Worm (Caenorhabditis elegans) whole organism, L4/young adult: Measurements from ENCODE around the gene Y116A8C.465.

Experiments used
- W03F9.2 ChIP-seq: fragments of 150-350 bp; optimal IDR thresholded peaks from 2 replicates; lab custom pipeline; 2014; ENCODE audit warnings: missing biosample characterization, missing genetic modification characterization
- dao-5 ChIP-seq: sonication (generic microtip); optimal IDR thresholded peaks from 2 replicates; lab custom pipeline; 2016; ENCODE audit warnings: missing genotype, missing genetic modification characterization, moderate library complexity, missing compliant biosample characterization
- him-1 ChIP-seq: sonication (generic microtip); optimal IDR thresholded peaks from 2 replicates; lab custom pipeline; 2016; ENCODE audit warnings: missing genotype, missing genetic modification reagents, missing genetic modification characterization, missing compliant biosample characterization

- no peak for TF ChIP-seq him-1 (tag; lab: Kevin White, UChicago)
- TF ChIP-seq dao-5 (tag; lab: Kevin White, UChicago): no peak
- no peak for TF ChIP-seq W03F9.2 (tag; lab: Kevin White, UChicago)
Observed at ce11 chrIV:17103116-17103515, 38.1 kb downstream of the Y116A8C.465 start.
